Worm (Caenorhabditis elegans) whole organism, young adult: ENCODE results near the gene mtre-1.

ENCODE experiments used
- F37B4.10 ChIP-seq: fragments of 200-800 bp; sonication (Bioruptor generic); IDR thresholded peaks from 2 replicates; pipeline ENCODE4 v1.3.6; 2022; ENCODE audit warnings: missing genetic modification characterization, missing compliant biosample characterization
- F52B5.7 ChIP-seq: sonication (generic microtip); optimal IDR thresholded peaks from 2 replicates; lab custom pipeline; 2016; ENCODE audit warnings: mild to moderate bottlenecking, missing genetic modification characterization, missing compliant biosample characterization
- K11D2.4 ChIP-seq: fragments of 200-800 bp; sonication (Bioruptor generic); IDR thresholded peaks from 2 replicates; pipeline ENCODE4 v1.3.6; 2022; ENCODE audit warnings: missing genetic modification reagents, missing genetic modification characterization, missing compliant biosample characterization
- T26A5.8 ChIP-seq: sonication (generic microtip); optimal IDR thresholded peaks from 2 replicates; lab custom pipeline; 2016; ENCODE audit warnings: missing genetic modification characterization, missing compliant biosample characterization
- Y53G8AR.9 ChIP-seq: fragments of 200-800 bp; sonication (Bioruptor generic); conservative IDR thresholded peaks from 2 replicates; pipeline ENCODE4 v1.3.6; 2022; ENCODE audit warnings: missing genetic modification reagents, missing genetic modification characterization, missing compliant biosample characterization
- Y79H2A.3 ChIP-seq: fragments of 200-800 bp; sonication (Bioruptor generic); conservative IDR thresholded peaks from 2 replicates; pipeline ENCODE4 v1.3.6; 2022; ENCODE audit warnings: missing genetic modification reagents, missing genetic modification characterization, missing compliant biosample characterization
- Y95B8A.8 ChIP-seq: fragments of 200-800 bp; sonication (Bioruptor generic); IDR thresholded peaks from 2 replicates; pipeline ENCODE4 v1.3.6; 2022; ENCODE audit warnings: missing genetic modification reagents, missing genetic modification characterization, missing compliant biosample characterization
- atf-7 ChIP-seq: sonication (generic microtip); optimal IDR thresholded peaks from 2 replicates; lab custom pipeline; 2017; ENCODE audit warnings: mild to moderate bottlenecking, missing genetic modification characterization, missing compliant biosample characterization
- athp-1 ChIP-seq: sonication (generic microtip); optimal IDR thresholded peaks from 2 replicates; lab custom pipeline; 2017; ENCODE audit warnings: mild to moderate bottlenecking, missing genetic modification characterization, missing compliant biosample characterization
- attf-5 ChIP-seq: fragments of 200-800 bp; sonication (Bioruptor generic); optimal IDR thresholded peaks from 2 replicates; lab custom pipeline; 2018; ENCODE audit warnings: mild to moderate bottlenecking, missing genetic modification characterization, missing compliant biosample characterization
- attf-6 ChIP-seq: fragments of 200-800 bp; sonication (Bioruptor generic); IDR thresholded peaks from 2 replicates; pipeline ENCODE4 v1.3.6; 2022; ENCODE audit warnings: missing genetic modification reagents, missing genetic modification characterization, missing compliant biosample characterization
- bed-1 ChIP-seq: fragments of 200-800 bp; sonication (Bioruptor generic); IDR thresholded peaks from 2 replicates; pipeline ENCODE4 v1.3.6; 2022; ENCODE audit warnings: missing genetic modification reagents, missing genetic modification characterization, missing compliant biosample characterization
- ceh-58 ChIP-seq: fragments of 200-800 bp; sonication (Bioruptor generic); IDR thresholded peaks from 2 replicates; pipeline ENCODE4 v1.3.6; 2022; ENCODE audit warnings: missing genetic modification characterization, missing compliant biosample characterization
- ceh-79 ChIP-seq: sonication (generic microtip); optimal IDR thresholded peaks from 2 replicates; lab custom pipeline; 2017; ENCODE audit warnings: mild to moderate bottlenecking, missing genetic modification characterization, missing compliant biosample characterization
- chd-7 ChIP-seq: sonication (generic microtip); optimal IDR thresholded peaks from 2 replicates; lab custom pipeline; 2016; ENCODE audit warnings: mild to moderate bottlenecking, missing genetic modification characterization, moderate library complexity, missing compliant biosample characterization
- dox-1 ChIP-seq: fragments of 200-800 bp; sonication (Bioruptor generic); IDR thresholded peaks from 2 replicates; pipeline ENCODE4 v1.3.6; 2022; ENCODE audit warnings: missing genetic modification reagents, missing genetic modification characterization, missing compliant biosample characterization
- ets-4 ChIP-seq: fragments of 200-800 bp; sonication (Bioruptor generic); optimal IDR thresholded peaks from 2 replicates; lab custom pipeline; 2018; ENCODE audit warnings: mild to moderate bottlenecking, missing genetic modification characterization, missing compliant biosample characterization
- let-526 ChIP-seq: fragments of 200-800 bp; sonication (Bioruptor generic); IDR thresholded peaks from 2 replicates; pipeline ENCODE4 v1.3.6; 2022; ENCODE audit warnings: missing genetic modification reagents, missing genetic modification characterization, missing compliant biosample characterization
- lin-54 ChIP-seq: fragments of 200-800 bp; sonication (Bioruptor generic); optimal IDR thresholded peaks from 2 replicates; lab custom pipeline; 2018; ENCODE audit warnings: mild to moderate bottlenecking, missing genetic modification characterization, missing compliant biosample characterization
- lsl-1 ChIP-seq: fragments of 200-800 bp; sonication (Bioruptor generic); optimal IDR thresholded peaks from 2 replicates; lab custom pipeline; 2018; ENCODE audit warnings: mild to moderate bottlenecking, missing genetic modification characterization, moderate library complexity, missing compliant biosample characterization
- madf-10 ChIP-seq: sonication (generic microtip); optimal IDR thresholded peaks from 2 replicates; lab custom pipeline; 2016; ENCODE audit warnings: mild to moderate bottlenecking, missing genetic modification characterization, missing compliant biosample characterization
- madf-6 ChIP-seq: fragments of 200-800 bp; sonication (Bioruptor generic); IDR thresholded peaks from 2 replicates; pipeline ENCODE4 v1.3.6; 2022; ENCODE audit warnings: missing genetic modification reagents, missing genetic modification characterization, missing compliant biosample characterization
- nfya-1 ChIP-seq: sonication (generic microtip); optimal IDR thresholded peaks from 2 replicates; lab custom pipeline; 2017; ENCODE audit warnings: antibody characterized with exemption, missing compliant biosample characterization, missing genetic modification characterization, borderline replicate concordance; ENCODE audit not compliant: insufficient read depth
- nfyb-1 ChIP-seq: fragments of 200-800 bp; sonication (Bioruptor generic); IDR thresholded peaks from 2 replicates; pipeline ENCODE4 v1.3.6; 2022; ENCODE audit warnings: missing genetic modification reagents, missing genetic modification characterization, missing compliant biosample characterization
- nhr-27 ChIP-seq: fragments of 200-800 bp; sonication (Bioruptor generic); optimal IDR thresholded peaks from 2 replicates; lab custom pipeline; 2018; ENCODE audit warnings: mild to moderate bottlenecking, missing genetic modification characterization, moderate library complexity, missing compliant biosample characterization
- pbrm-1 ChIP-seq: fragments of 200-800 bp; sonication (Bioruptor generic); IDR thresholded peaks from 2 replicates; pipeline ENCODE4 v1.3.6; 2022; ENCODE audit warnings: missing genetic modification reagents, missing genetic modification characterization, missing compliant biosample characterization
- rcor-1 ChIP-seq: fragments of 200-800 bp; sonication (Bioruptor generic); IDR thresholded peaks from 2 replicates; pipeline ENCODE4 v1.3.6; 2022; ENCODE audit warnings: missing genetic modification reagents, missing genetic modification characterization, missing compliant biosample characterization
- repo-1 ChIP-seq: sonication (generic microtip); optimal IDR thresholded peaks from 2 replicates; lab custom pipeline; 2017; ENCODE audit warnings: mild to moderate bottlenecking, missing genetic modification characterization, missing compliant biosample characterization
- snpc-1.1 ChIP-seq: sonication (generic microtip); optimal IDR thresholded peaks from 2 replicates; lab custom pipeline; 2017; ENCODE audit warnings: missing genetic modification characterization, mild to moderate bottlenecking, missing compliant biosample characterization, antibody characterized with exemption, moderate library complexity, missing genotype, missing genetic modification reagents; ENCODE audit not compliant: insufficient read depth
- snpc-1.3 ChIP-seq: sonication (generic microtip); optimal IDR thresholded peaks from 2 replicates; lab custom pipeline; 2017; ENCODE audit warnings: missing genetic modification characterization, mild to moderate bottlenecking, missing compliant biosample characterization, antibody characterized with exemption, moderate library complexity, missing genotype, missing genetic modification reagents; ENCODE audit not compliant: insufficient read depth
- snpc-3.4 ChIP-seq: sonication (generic microtip); optimal IDR thresholded peaks from 2 replicates; lab custom pipeline; 2017; ENCODE audit warnings: missing genetic modification characterization, mild to moderate bottlenecking, missing compliant biosample characterization, antibody characterized with exemption, moderate library complexity, missing genotype, missing genetic modification reagents
- tbp1 ChIP-seq: fragments of 200-800 bp; sonication (Bioruptor generic); optimal IDR thresholded peaks from 2 replicates; lab custom pipeline; 2018; ENCODE audit warnings: mild to moderate bottlenecking, missing genetic modification characterization, missing compliant biosample characterization
- unc-130 ChIP-seq: sonication (generic microtip); optimal IDR thresholded peaks from 2 replicates; lab custom pipeline; 2016; ENCODE audit warnings: missing genetic modification reagents, missing genetic modification characterization, missing compliant biosample characterization
- zim-3 ChIP-seq: sonication (generic microtip); optimal IDR thresholded peaks from 2 replicates; lab custom pipeline; 2017; ENCODE audit warnings: mild to moderate bottlenecking, missing genetic modification characterization, moderate library complexity, missing compliant biosample characterization
- ztf-18 ChIP-seq: sonication (generic microtip); optimal IDR thresholded peaks from 2 replicates; lab custom pipeline; 2016; ENCODE audit warnings: missing genotype, mild to moderate bottlenecking, missing genetic modification characterization, missing compliant biosample characterization
- ztf-22 ChIP-seq: fragments of 200-800 bp; sonication (Bioruptor generic); optimal IDR thresholded peaks from 2 replicates; lab custom pipeline; 2018; ENCODE audit warnings: mild to moderate bottlenecking, missing genetic modification characterization, moderate library complexity, missing compliant biosample characterization
- ztf-25 ChIP-seq: fragments of 200-800 bp; sonication (Bioruptor generic); IDR thresholded peaks from 2 replicates; pipeline ENCODE4 v1.3.6; 2022; ENCODE audit warnings: missing genetic modification reagents, missing genetic modification characterization, missing compliant biosample characterization
- ztf-26 ChIP-seq: sonication (generic microtip); optimal IDR thresholded peaks from 2 replicates; lab custom pipeline; 2017; ENCODE audit warnings: missing genetic modification characterization, missing compliant biosample characterization
- ztf-3 ChIP-seq: fragments of 200-800 bp; sonication (Bioruptor generic); optimal IDR thresholded peaks from 2 replicates; lab custom pipeline; 2018; ENCODE audit warnings: mild to moderate bottlenecking, missing genetic modification characterization, missing compliant biosample characterization

Gene mtre-1

ce11 chrII:8020580-8021044 is 29.8 kb downstream of the mtre-1 start (continued):
- TF ChIP-seq bed-1 (GFP tag; lab: Robert Waterston, UW) (no peak), repo-1 (peak; percentile 42), snpc-1.1 (tag; lab: Kevin White, UChicago) (no peak), F52B5.7 (tag; lab: Kevin White, UChicago) (peak; percentile 52), attf-5 (GFP tag; lab: Kevin White, UChicago) (peak; percentile 39), athp-1 (peak; percentile 60), madf-10 (tag; lab: Kevin White, UChicago) (no peak), zim-3 (tag; lab: Kevin White, UChicago) (peak; percentile 9), rcor-1 (GFP tag; lab: Robert Waterston, UW) (peak; percentile 43; the same call in 1 of the 2 replicates), F37B4.10 (no peak), T26A5.8 (tag; lab: Kevin White, UChicago) (no peak), chd-7 (tag; lab: Kevin White, UChicago) (peak; percentile 61), ceh-58 (GFP tag; lab: Robert Waterston, UW) (no peak), Y79H2A.3 (GFP tag; lab: Robert Waterston, UW) (peak; percentile 84), atf-7 (tag; lab: Kevin White, UChicago) (peak; percentile 45), Y95B8A.8 (GFP tag; lab: Robert Waterston, UW) (peak; percentile 68; the same call in 1 of the 2 replicates), nfyb-1 (GFP tag; lab: Robert Waterston, UW) (peak; percentile 71), snpc-1.3 (tag; lab: Kevin White, UChicago) (peak; percentile 20), Y53G8AR.9 (GFP tag; lab: Robert Waterston, UW) (peak; percentile 44; the same call in 1 of the 2 replicates), let-526 (no peak), tbp1 (GFP tag; lab: Kevin White, UChicago) (peak; percentile 12), ztf-18 (no peak), dox-1 (GFP tag; lab: Robert Waterston, UW) (peak; percentile 31; the same call in 1 of the 2 replicates), ztf-22 (peak; percentile 51), pbrm-1 (GFP tag; lab: Robert Waterston, UW) (0 out of 2 replicates have a peak, but pooled peaks have one; percentile 14), snpc-3.4 (tag; lab: Kevin White, UChicago) (no peak), ztf-25 (GFP tag; lab: Robert Waterston, UW) (0 out of 2 replicates have a peak, but pooled peaks have one; percentile 22), ets-4 (GFP tag; lab: Kevin White, UChicago) (no peak), ceh-79 (tag; lab: Kevin White, UChicago) (peak; percentile 50), K11D2.4 (GFP tag; lab: Robert Waterston, UW) (no peak), nfya-1 (tag; lab: Kevin White, UChicago) (no peak), lsl-1 (peak; percentile 23), attf-6 (GFP tag; lab: Robert Waterston, UW) (peak; percentile 56; the same call in 1 of the 2 replicates), madf-6 (GFP tag; lab: Robert Waterston, UW) (peak; percentile 49), lin-54 (GFP tag; lab: Kevin White, UChicago) (no peak), ztf-3 (GFP tag; lab: Kevin White, UChicago) (peak; percentile 5), ztf-26 (tag; lab: Kevin White, UChicago) (peak; percentile 55), nhr-27 (tag; lab: Kevin White, UChicago) (no peak), unc-130 (GFP tag; lab: Kevin White, UChicago) (no peak)
